Fruit fly (Drosophila melanogaster) whole organism, wandering third instar larva: ENCODE data around the gene Gr36c.

ENCODE experiments used
- Abd-B ChIP-seq: fragments of >200 bp; optimal IDR thresholded peaks from 2 replicates; lab custom pipeline; 2017; ENCODE audit warnings: missing biosample characterization, missing genetic modification characterization
- CG32264 ChIP-seq: fragments of 200-800 bp; sonication (Bioruptor generic); optimal IDR thresholded peaks from 2 replicates; lab custom pipeline; 2016; ENCODE audit warnings: missing biosample characterization, missing genetic modification characterization
- CG9705 ChIP-seq: fragments of 200-800 bp; sonication (Bioruptor generic); optimal IDR thresholded peaks from 2 replicates; lab custom pipeline; 2018; ENCODE audit warnings: missing biosample characterization, mild to moderate bottlenecking, missing genetic modification characterization
- CrebA ChIP-seq: fragments of 200-800 bp; sonication (Bioruptor generic); optimal IDR thresholded peaks from 2 replicates; lab custom pipeline; 2016; ENCODE audit warnings: missing biosample characterization, mild to moderate bottlenecking, missing genetic modification characterization, borderline replicate concordance
- Dfd ChIP-seq: fragments of >200 bp; optimal IDR thresholded peaks from 2 replicates; lab custom pipeline; 2017; ENCODE audit warnings: missing biosample characterization, missing genetic modification characterization
- Dif ChIP-seq: fragments of 200-275, 200-300 bp; sonication (Bioruptor generic); optimal IDR thresholded peaks from 2 replicates; lab custom pipeline; 2018; ENCODE audit warnings: missing biosample characterization, missing genetic modification characterization; ENCODE audit not compliant: partially characterized antibody
- GATAd ChIP-seq: sonication (Bioruptor generic); optimal IDR thresholded peaks from 2 replicates; lab custom pipeline; 2016; ENCODE audit warnings: missing biosample characterization, missing genetic modification characterization
- HLH106 ChIP-seq: fragments of 200-800 bp; optimal IDR thresholded peaks from 3 replicates; lab custom pipeline; 2019; ENCODE audit warnings: missing biosample characterization, mild to moderate bottlenecking, missing genetic modification characterization, moderate library complexity
- Hr78 ChIP-seq: fragments of >200 bp; optimal IDR thresholded peaks from 2 replicates; lab custom pipeline; 2017; ENCODE audit warnings: missing biosample characterization, missing genetic modification characterization
- Hr83 ChIP-seq: fragments of 200-300 bp; sonication (Bioruptor generic); optimal IDR thresholded peaks from 2 replicates; lab custom pipeline; 2016; ENCODE audit warnings: missing biosample characterization, mild to moderate bottlenecking, missing genetic modification characterization, moderate library complexity; ENCODE audit not compliant: poor library complexity, severe bottlenecking
- Mio ChIP-seq: sonication (Bioruptor generic); optimal IDR thresholded peaks from 2 replicates; lab custom pipeline; 2016; ENCODE audit warnings: missing biosample characterization, missing genetic modification characterization
- N ChIP-seq: fragments of >200 bp; optimal IDR thresholded peaks from 2 replicates; lab custom pipeline; 2018; ENCODE audit warnings: missing biosample characterization, missing external identifiers, missing genetic modification characterization
- Rel ChIP-seq, 2 experiments: fragments of 200-800 bp; sonication (Bioruptor generic) in 1 of 2; optimal IDR thresholded peaks; 2 replicates in 1 of 2; 3 replicates in 1 of 2; lab custom pipeline; 2016 to 2019; ENCODE audit warnings: mild to moderate bottlenecking in 2 of 2, missing biosample characterization in 2 of 2, missing genetic modification characterization in 2 of 2, moderate library complexity in 1 of 2
- Sp1 ChIP-seq: fragments of 200-800 bp; sonication (Bioruptor generic); optimal IDR thresholded peaks from 3 replicates; lab custom pipeline; 2019; ENCODE audit warnings: missing biosample characterization, mild to moderate bottlenecking, missing genetic modification characterization, moderate library complexity
- br ChIP-seq: fragments of 200-800 bp; sonication (Bioruptor generic); optimal IDR thresholded peaks from 2 replicates; lab custom pipeline; 2016; ENCODE audit warnings: missing biosample characterization, missing genetic modification characterization
- brk ChIP-seq: fragments of 200-800 bp; sonication (Bioruptor generic); optimal IDR thresholded peaks from 2 replicates; lab custom pipeline; 2016; ENCODE audit warnings: missing biosample characterization, mild to moderate bottlenecking, missing genetic modification characterization
- dl ChIP-seq, 2 experiments: fragments of 175-275, 200-275 bp in 1 of 2; fragments of 200-275 bp in 1 of 2; sonication (Bioruptor generic); optimal IDR thresholded peaks; lab custom pipeline; 2018; ENCODE audit warnings: mild to moderate bottlenecking in 2 of 2, missing biosample characterization in 2 of 2, missing genetic modification characterization in 2 of 2, moderate library complexity in 2 of 2; ENCODE audit not compliant: partially characterized antibody in 2 of 2, insufficient read depth in 1 of 2
- dmrt93B ChIP-seq: fragments of 200-800 bp; sonication (Bioruptor generic); optimal IDR thresholded peaks from 2 replicates; lab custom pipeline; 2018; ENCODE audit warnings: missing biosample characterization, mild to moderate bottlenecking, missing genetic modification characterization
- ey ChIP-seq: fragments of 200-800 bp; sonication (Bioruptor generic); optimal IDR thresholded peaks from 2 replicates; lab custom pipeline; 2016; ENCODE audit warnings: missing biosample characterization, missing genetic modification characterization
- foxo ChIP-seq, 2 experiments: fragments of 200-800 bp; sonication (Bioruptor generic); optimal IDR thresholded peaks; 2 replicates in 1 of 2; 3 replicates in 1 of 2; lab custom pipeline; 2016 to 2017; ENCODE audit warnings: missing biosample characterization in 2 of 2, missing genetic modification characterization in 2 of 2
- fru ChIP-seq: fragments of 200-800 bp; sonication (Bioruptor generic); optimal IDR thresholded peaks from 3 replicates; lab custom pipeline; 2016; ENCODE audit warnings: missing biosample characterization, mild to moderate bottlenecking, missing genetic modification characterization
- h ChIP-seq: fragments of 200-800 bp; sonication (Bioruptor generic); optimal IDR thresholded peaks from 3 replicates; lab custom pipeline; 2016; ENCODE audit warnings: missing biosample characterization, mild to moderate bottlenecking, missing genetic modification characterization
- jim ChIP-seq: fragments of 175-275, 200-325 bp; sonication (Bioruptor generic); optimal IDR thresholded peaks from 2 replicates; lab custom pipeline; 2016; ENCODE audit warnings: missing biosample characterization, mild to moderate bottlenecking, missing genetic modification characterization
- pan ChIP-seq: fragments of >200 bp; optimal IDR thresholded peaks from 2 replicates; lab custom pipeline; 2017
- psq ChIP-seq: fragments of 200-800 bp; sonication (Bioruptor generic); optimal IDR thresholded peaks from 3 replicates; lab custom pipeline; 2017; ENCODE audit warnings: missing biosample characterization, mild to moderate bottlenecking, missing genetic modification characterization, moderate library complexity
- rgr ChIP-seq: fragments of 200-800 bp; sonication (Bioruptor generic); optimal IDR thresholded peaks from 3 replicates; lab custom pipeline; 2016; ENCODE audit warnings: missing biosample characterization, mild to moderate bottlenecking, missing genetic modification characterization
- sage ChIP-seq: fragments of 200-800 bp; sonication (Bioruptor generic); optimal IDR thresholded peaks from 2 replicates; lab custom pipeline; 2016; ENCODE audit warnings: missing biosample characterization, mild to moderate bottlenecking, missing genetic modification characterization
- sv ChIP-seq: fragments of 200-800 bp; sonication (Bioruptor generic); optimal IDR thresholded peaks from 3 replicates; lab custom pipeline; 2016; ENCODE audit warnings: missing biosample characterization, missing genetic modification characterization
- tai ChIP-seq: sonication (Bioruptor generic); optimal IDR thresholded peaks from 2 replicates; lab custom pipeline; 2016; ENCODE audit warnings: missing biosample characterization, missing genetic modification characterization
- usp ChIP-seq: fragments of >200 bp; optimal IDR thresholded peaks from 2 replicates; lab custom pipeline; 2017; ENCODE audit warnings: missing biosample characterization, missing genetic modification characterization

Gr36c gene

dm6 chr2L:17207072-17207471, 26.9 kb downstream of the Gr36c start:
- TF ChIP-seq fru (GFP tag; lab: Kevin White, UChicago) (peak; percentile 15), ey (GFP tag; lab: Kevin White, UChicago) (no peak), br (GFP tag; lab: Kevin White, UChicago) (no peak), foxo (GFP tag; optimal IDR thresholded peaks at IDR 0.05; lab: Kevin White, UChicago) (peak in 1 of 2 experiments; percentile 29), Hr83 (GFP tag; lab: Kevin White, UChicago) (no peak), brk (GFP tag; lab: Kevin White, UChicago) (no peak), Hr78 (GFP tag; lab: Kevin White, UChicago) (no peak), usp (GFP tag; lab: Kevin White, UChicago) (no peak), HLH106 (tag; lab: Kevin White, UChicago) (peak; percentile 26), psq (GFP tag; lab: Kevin White, UChicago) (peak; percentile 9), Sp1 (peak; percentile 8), Dif (GFP tag; lab: Kevin White, UChicago) (no peak)

- no peak for TF ChIP-seq h
- no peak for TF ChIP-seq usp (GFP tag; lab: Kevin White, UChicago)
- no peak for TF ChIP-seq rgr (GFP tag; lab: Kevin White, UChicago)
- TF ChIP-seq CG9705 (GFP tag; lab: Kevin White, UChicago) = no peak
- TF ChIP-seq sage (GFP tag; lab: Kevin White, UChicago) = no peak
- no peak for TF ChIP-seq brk (GFP tag; lab: Kevin White, UChicago)
Measured at dm6 chr2L:17216847-17217246, 36.7 kb downstream of the Gr36c start.

- TF ChIP-seq Mio (GFP tag; lab: Kevin White, UChicago) = no peak
- no peak for TF ChIP-seq dmrt93B (GFP tag; lab: Kevin White, UChicago)
- TF ChIP-seq Hr83 (GFP tag; lab: Kevin White, UChicago) = no peak
- TF ChIP-seq usp (GFP tag; lab: Kevin White, UChicago) = no peak
- TF ChIP-seq h = no peak
- TF ChIP-seq sv (GFP tag; lab: Kevin White, UChicago) = no peak
- no peak for TF ChIP-seq fru (GFP tag; lab: Kevin White, UChicago)
- TF ChIP-seq jim (GFP tag; lab: Kevin White, UChicago) = no peak
- no peak for TF ChIP-seq br (GFP tag; lab: Kevin White, UChicago)
- TF ChIP-seq dl (GFP tag; optimal IDR thresholded peaks at IDR 0.05; lab: Kevin White, UChicago; ENCODE audit: insufficient read depth in 1 of 2, partially characterized antibody in 2 of 2) = no peak
- no peak for TF ChIP-seq Dif (GFP tag; lab: Kevin White, UChicago)
- no peak for TF ChIP-seq ey (GFP tag; lab: Kevin White, UChicago)
- no peak for TF ChIP-seq tai (GFP tag; lab: Kevin White, UChicago)
- no peak for TF ChIP-seq Dfd
- no peak for TF ChIP-seq GATAd (GFP tag; lab: Kevin White, UChicago)
- no peak for TF ChIP-seq brk (GFP tag; lab: Kevin White, UChicago)
- no peak for TF ChIP-seq CrebA
- no peak for TF ChIP-seq Sp1
- no peak for TF ChIP-seq Abd-B (GFP tag; lab: Kevin White, UChicago)
Measured at dm6 chr2L:17221462-17221861, 41.3 kb downstream of the Gr36c start.

dm6 chr2L:17222176-17222575, 42.0 kb downstream of the Gr36c start:
- TF ChIP-seq CG32264 (GFP tag; lab: Kevin White, UChicago) = no peak
- no peak for TF ChIP-seq fru (GFP tag; lab: Kevin White, UChicago)
- no peak for TF ChIP-seq CG9705 (GFP tag; lab: Kevin White, UChicago)
- no peak for TF ChIP-seq Hr83 (GFP tag; lab: Kevin White, UChicago)
- no peak for TF ChIP-seq Rel (GFP tag; optimal IDR thresholded peaks at IDR 0.05; lab: Kevin White, UChicago)
- no peak for TF ChIP-seq Rel (tag; optimal IDR thresholded peaks at IDR 0.05; lab: Kevin White, UChicago)
- no peak for TF ChIP-seq sage (GFP tag; lab: Kevin White, UChicago)
- TF ChIP-seq ey (GFP tag; lab: Kevin White, UChicago) = no peak
- TF ChIP-seq N (GFP tag; lab: Kevin White, UChicago) = no peak
- no peak for TF ChIP-seq h
- no peak for TF ChIP-seq psq (GFP tag; lab: Kevin White, UChicago)
- no peak for TF ChIP-seq dl (GFP tag; optimal IDR thresholded peaks at IDR 0.05; lab: Kevin White, UChicago; ENCODE audit: insufficient read depth in 1 of 2, partially characterized antibody in 2 of 2)
- TF ChIP-seq pan (lab: Kevin White, UChicago) = no peak
